Worm (Caenorhabditis elegans) whole organism, late embryonic: ENCODE measurements around the gene M01F1.4.

Source experiments
- C38D4.7 ChIP-seq: fragments of 200-800 bp; sonication (Bioruptor generic); optimal IDR thresholded peaks from 2 replicates; lab custom pipeline; 2018; ENCODE audit warnings: mild to moderate bottlenecking, missing genetic modification characterization, moderate library complexity, missing compliant biosample characterization
- K02D7.2 ChIP-seq: sonication (generic microtip); optimal IDR thresholded peaks from 2 replicates; lab custom pipeline; 2017; ENCODE audit warnings: mild to moderate bottlenecking, missing genetic modification characterization, missing compliant biosample characterization
- Y22D7AL.16 ChIP-seq: sonication (generic microtip); optimal IDR thresholded peaks from 2 replicates; lab custom pipeline; 2016; ENCODE audit warnings: missing genetic modification characterization, missing compliant biosample characterization
- ahr-1 ChIP-seq: sonication (generic microtip); optimal IDR thresholded peaks from 2 replicates; lab custom pipeline; 2016; ENCODE audit warnings: missing genetic modification characterization, missing compliant biosample characterization
- ceh-18 ChIP-seq: sonication (generic microtip); optimal IDR thresholded peaks from 2 replicates; lab custom pipeline; 2016; ENCODE audit warnings: missing genetic modification characterization, missing compliant biosample characterization
- ceh-19 ChIP-seq: fragments of 200-800 bp; sonication (Bioruptor generic); optimal IDR thresholded peaks from 2 replicates; lab custom pipeline; 2018; ENCODE audit warnings: mild to moderate bottlenecking, missing genetic modification characterization, missing compliant biosample characterization
- ceh-2 ChIP-seq: sonication (generic microtip); optimal IDR thresholded peaks from 2 replicates; lab custom pipeline; 2016; ENCODE audit warnings: missing genotype, missing genetic modification characterization, missing compliant biosample characterization
- ceh-31 ChIP-seq: sonication (generic microtip); optimal IDR thresholded peaks from 2 replicates; lab custom pipeline; 2016; ENCODE audit warnings: missing genetic modification characterization, missing compliant biosample characterization
- ceh-34 ChIP-seq: sonication (generic microtip); optimal IDR thresholded peaks from 2 replicates; lab custom pipeline; 2016; ENCODE audit warnings: mild to moderate bottlenecking, missing genetic modification characterization, missing compliant biosample characterization
- ceh-45 ChIP-seq: fragments of 200-800 bp; sonication (Bioruptor generic); IDR thresholded peaks from 2 replicates; pipeline ENCODE4 v1.3.6; 2022; ENCODE audit warnings: missing genetic modification reagents, missing genetic modification characterization, missing compliant biosample characterization
- ceh-6 ChIP-seq: fragments of 200-800 bp; sonication (Bioruptor generic); optimal IDR thresholded peaks from 2 replicates; lab custom pipeline; 2018; ENCODE audit warnings: mild to moderate bottlenecking, missing genetic modification characterization, missing compliant biosample characterization
- dmd-4 ChIP-seq: sonication (generic microtip); optimal IDR thresholded peaks from 2 replicates; lab custom pipeline; 2016; ENCODE audit warnings: borderline replicate concordance, missing genetic modification characterization, missing compliant biosample characterization
- dve-1 ChIP-seq: sonication (generic microtip); optimal IDR thresholded peaks from 2 replicates; lab custom pipeline; 2017; ENCODE audit warnings: antibody characterized with exemption, mild to moderate bottlenecking, missing genetic modification characterization, missing compliant biosample characterization
- ets-4 ChIP-seq: sonication (generic microtip); optimal IDR thresholded peaks from 2 replicates; lab custom pipeline; 2016; ENCODE audit warnings: missing genetic modification characterization, missing compliant biosample characterization
- fax-1 ChIP-seq: sonication (generic microtip); optimal IDR thresholded peaks from 2 replicates; lab custom pipeline; 2016; ENCODE audit warnings: missing genotype, missing genetic modification characterization, missing compliant biosample characterization
- fkh-10 ChIP-seq: fragments of 150-350 bp; optimal IDR thresholded peaks from 2 replicates; lab custom pipeline; 2014; ENCODE audit warnings: missing biosample characterization, missing genetic modification reagents, missing genetic modification characterization
- fkh-6 ChIP-seq: sonication (generic microtip); optimal IDR thresholded peaks from 2 replicates; lab custom pipeline; 2016; ENCODE audit warnings: missing genetic modification characterization, missing compliant biosample characterization
- gmeb-2 ChIP-seq: sonication (generic microtip); optimal IDR thresholded peaks from 2 replicates; lab custom pipeline; 2016; ENCODE audit warnings: missing genetic modification characterization, inconsistent platforms, missing compliant biosample characterization
- hlh-15 ChIP-seq: sonication (generic microtip); optimal IDR thresholded peaks from 2 replicates; lab custom pipeline; 2016; ENCODE audit warnings: missing genetic modification characterization, missing compliant biosample characterization
- hlh-6 ChIP-seq: sonication (generic microtip); optimal IDR thresholded peaks from 2 replicates; lab custom pipeline; 2016; ENCODE audit warnings: missing genotype, missing genetic modification characterization, missing compliant biosample characterization
- lin-11 ChIP-seq: fragments of 200-800 bp; sonication (Bioruptor generic); optimal IDR thresholded peaks from 2 replicates; lab custom pipeline; 2018; ENCODE audit warnings: mild to moderate bottlenecking, missing genetic modification characterization, missing compliant biosample characterization
- madf-2 ChIP-seq: sonication (generic microtip); optimal IDR thresholded peaks from 2 replicates; lab custom pipeline; 2017; ENCODE audit warnings: missing genetic modification characterization, missing compliant biosample characterization
- nhr-232 ChIP-seq: sonication (generic microtip); optimal IDR thresholded peaks from 2 replicates; lab custom pipeline; 2016; ENCODE audit warnings: missing genetic modification characterization, missing compliant biosample characterization
- npax-4 ChIP-seq: sonication (generic microtip); optimal IDR thresholded peaks from 2 replicates; lab custom pipeline; 2016; ENCODE audit warnings: missing genetic modification characterization, missing compliant biosample characterization
- odd-2 ChIP-seq: sonication (generic microtip); optimal IDR thresholded peaks from 2 replicates; lab custom pipeline; 2017; ENCODE audit warnings: antibody characterized with exemption, mild to moderate bottlenecking, missing genetic modification characterization, missing compliant biosample characterization
- pha-4 ChIP-seq: fragments of 150-350 bp; optimal IDR thresholded peaks from 2 replicates; lab custom pipeline; 2018; ENCODE audit warnings: missing biosample characterization, missing genetic modification reagents, missing genetic modification characterization
- pros-1 ChIP-seq: fragments of 150-350 bp; optimal IDR thresholded peaks from 2 replicates; lab custom pipeline; 2014; ENCODE audit warnings: missing biosample characterization, missing genetic modification reagents, missing genetic modification characterization
- sdc-2 ChIP-seq: sonication (generic microtip); optimal IDR thresholded peaks from 2 replicates; lab custom pipeline; 2016; ENCODE audit warnings: missing genotype, missing genetic modification characterization, missing compliant biosample characterization
- sox-4 ChIP-seq: sonication (generic microtip); optimal IDR thresholded peaks from 2 replicates; lab custom pipeline; 2017; ENCODE audit warnings: mild to moderate bottlenecking, missing genetic modification characterization, inconsistent platforms, missing compliant biosample characterization
- syd-9 ChIP-seq: sonication (generic microtip); optimal IDR thresholded peaks from 2 replicates; lab custom pipeline; 2016; ENCODE audit warnings: mild to moderate bottlenecking, missing genetic modification characterization, moderate library complexity, missing compliant biosample characterization
- tbx-2 ChIP-seq: sonication (generic microtip); optimal IDR thresholded peaks from 2 replicates; lab custom pipeline; 2016; ENCODE audit warnings: missing genetic modification characterization, missing compliant biosample characterization
- tbx-7 ChIP-seq: sonication (generic microtip); optimal IDR thresholded peaks from 2 replicates; lab custom pipeline; 2016; ENCODE audit warnings: missing genotype, missing genetic modification characterization, missing compliant biosample characterization
- unc-42 ChIP-seq: sonication (generic microtip); optimal IDR thresholded peaks from 2 replicates; lab custom pipeline; 2016; ENCODE audit warnings: missing genotype, missing genetic modification characterization, missing compliant biosample characterization
- zip-5 ChIP-seq: sonication (generic microtip); optimal IDR thresholded peaks from 2 replicates; lab custom pipeline; 2016; ENCODE audit warnings: missing genetic modification characterization, missing compliant biosample characterization

M01F1.4 gene

ce11 chrIII:3488224-3488623, 21.6 kb downstream of the M01F1.4 start, which contains the start of gene C34C12.7:
C34C12.7 (minus strand) TSS chrIII:3488341.
- TF ChIP-seq dmd-4: no peak
- no peak for TF ChIP-seq ets-4
- TF ChIP-seq odd-2 (tag; lab: Kevin White, UChicago): no peak
- TF ChIP-seq pros-1 (tag; lab: Kevin White, UChicago): no peak
- no peak for TF ChIP-seq ceh-31 (tag; lab: Kevin White, UChicago)
- no peak for TF ChIP-seq Y22D7AL.16 (tag; lab: Kevin White, UChicago)
- no peak for TF ChIP-seq fax-1 (tag; lab: Kevin White, UChicago)
- no peak for TF ChIP-seq ceh-34
- no peak for TF ChIP-seq ceh-45
- TF ChIP-seq unc-42 (tag; lab: Kevin White, UChicago): no peak
- TF ChIP-seq tbx-2 (tag; lab: Kevin White, UChicago): no peak
- TF ChIP-seq, all 69 proteins: peak for 0

- no peak for TF ChIP-seq dve-1
- TF ChIP-seq ceh-31 (tag; lab: Kevin White, UChicago): no peak
- TF ChIP-seq nhr-232 (tag; lab: Kevin White, UChicago): no peak
- TF ChIP-seq tbx-7: no peak
- TF ChIP-seq ets-4: no peak
- TF ChIP-seq ceh-18: no peak
- TF ChIP-seq hlh-15 (tag; lab: Kevin White, UChicago): no peak
- no peak for TF ChIP-seq C38D4.7 (GFP tag; lab: Kevin White, UChicago)
- no peak for TF ChIP-seq hlh-6 (tag; lab: Kevin White, UChicago)
- TF ChIP-seq tbx-2 (tag; lab: Kevin White, UChicago): no peak
Observed at ce11 chrIII:3487133-3487532, 22.7 kb downstream of the M01F1.4 start.

ce11 chrIII:3486055-3486454, 23.8 kb downstream of the M01F1.4 start:
- TF ChIP-seq odd-2 (tag; lab: Kevin White, UChicago) (no peak), gmeb-2 (no peak), fkh-10 (GFP tag; lab: Kevin White, UChicago) (no peak), ceh-19 (GFP tag; lab: Kevin White, UChicago) (no peak), npax-4 (no peak), syd-9 (tag; lab: Kevin White, UChicago) (no peak), ceh-2 (tag; lab: Kevin White, UChicago) (no peak), pha-4 (tag; lab: Kevin White, UChicago) (no peak), nhr-232 (tag; lab: Kevin White, UChicago) (no peak), ets-4 (no peak), fkh-6 (tag; lab: Kevin White, UChicago) (no peak), lin-11 (tag; lab: Kevin White, UChicago) (no peak), sdc-2 (tag; lab: Kevin White, UChicago) (no peak), zip-5 (tag; lab: Kevin White, UChicago) (no peak)

- TF ChIP-seq pha-4 (tag; lab: Kevin White, UChicago): no peak
- TF ChIP-seq sox-4 (tag; lab: Kevin White, UChicago): no peak
- no peak for TF ChIP-seq ceh-34
- no peak for TF ChIP-seq odd-2 (tag; lab: Kevin White, UChicago)
- TF ChIP-seq unc-42 (tag; lab: Kevin White, UChicago): no peak
- no peak for TF ChIP-seq K02D7.2
- no peak for TF ChIP-seq nhr-232 (tag; lab: Kevin White, UChicago)
- no peak for TF ChIP-seq ceh-6 (GFP tag; lab: Kevin White, UChicago)
- no peak for TF ChIP-seq madf-2 (tag; lab: Kevin White, UChicago)
Observed at ce11 chrIII:3484995-3485394, 24.8 kb downstream of the M01F1.4 start.

- TF ChIP-seq ahr-1 (tag; lab: Kevin White, UChicago): no peak
- TF ChIP-seq nhr-232 (tag; lab: Kevin White, UChicago): no peak
- TF ChIP-seq Y22D7AL.16 (tag; lab: Kevin White, UChicago): no peak
- no peak for TF ChIP-seq pha-4 (tag; lab: Kevin White, UChicago)
- TF ChIP-seq ceh-34: no peak
- no peak for TF ChIP-seq madf-2 (tag; lab: Kevin White, UChicago)
Observed at ce11 chrIII:3482291-3482690, 27.5 kb downstream of the M01F1.4 start, which contains the start of gene C34C12.6. C34C12.6 (plus strand) TSS chrIII:3482591.
